Worm (Caenorhabditis elegans) whole organism, dauer: ENCODE results near the gene F18C5.10.

Source experiments
- unc-62 ChIP-seq: sonication (generic microtip); optimal IDR thresholded peaks from 2 replicates; lab custom pipeline; 2017; ENCODE audit warnings: missing biosample characterization, missing genetic modification reagents, missing genetic modification characterization

Gene F18C5.10

DNA sequence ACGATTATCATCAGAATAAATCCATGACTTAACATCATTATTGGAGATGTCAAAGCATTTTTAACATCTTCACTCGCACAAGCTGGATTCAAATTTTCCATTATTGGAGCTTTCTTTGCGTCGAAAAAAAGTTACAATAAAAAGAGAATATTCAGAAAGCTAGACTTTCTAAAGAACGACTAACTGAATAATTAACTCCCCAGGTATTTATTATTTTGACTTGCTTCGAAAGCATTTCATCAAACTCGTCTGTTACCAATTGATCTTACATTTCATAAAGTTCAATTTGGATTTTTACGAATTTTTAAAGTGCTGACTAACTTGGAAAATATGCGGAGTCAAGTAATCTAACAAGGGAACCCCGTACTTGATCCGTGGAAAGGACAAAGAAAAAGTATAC is 14.4 kb upstream of the F18C5.10 start, which contains the start of gene sra-29:
TSS of gene sra-29 (minus strand) at position 101 of the 400 bp plus-strand sequence.
- no peak for TF ChIP-seq unc-62 (GFP tag; lab: Kevin White, UChicago)

ce11 chrII:6573677-6574076 is 12.4 kb upstream of the F18C5.10 start, which contains the start of gene sra-28:
Gene sra-28, minus strand, starts transcription at chrII:6573777.
- no peak for TF ChIP-seq unc-62 (GFP tag; lab: Kevin White, UChicago)

DNA sequence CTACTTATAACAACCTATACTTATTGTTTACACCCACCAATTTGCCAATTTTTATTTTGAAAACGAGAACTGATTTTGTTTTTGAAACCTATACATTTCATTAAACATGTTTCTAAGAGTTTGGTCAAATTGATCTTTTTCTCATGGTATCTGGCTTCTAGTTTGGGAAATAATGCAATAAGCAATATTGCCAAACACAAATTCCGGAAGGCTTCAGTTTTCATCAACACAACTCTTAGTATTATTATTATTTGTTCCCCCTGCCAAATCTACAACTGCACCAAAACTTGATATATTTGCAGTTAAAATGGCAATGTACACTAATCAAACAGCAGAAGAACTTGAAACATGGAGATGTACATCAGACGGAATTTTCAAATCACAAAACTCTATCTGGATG is 7.5 kb upstream of the F18C5.10 start, which contains the start of gene sra-27:
TSS of gene sra-27 (plus strand) at position 301 of the 400 bp plus-strand sequence.
- TF ChIP-seq unc-62 (GFP tag; lab: Kevin White, UChicago), result no peak

DNA sequence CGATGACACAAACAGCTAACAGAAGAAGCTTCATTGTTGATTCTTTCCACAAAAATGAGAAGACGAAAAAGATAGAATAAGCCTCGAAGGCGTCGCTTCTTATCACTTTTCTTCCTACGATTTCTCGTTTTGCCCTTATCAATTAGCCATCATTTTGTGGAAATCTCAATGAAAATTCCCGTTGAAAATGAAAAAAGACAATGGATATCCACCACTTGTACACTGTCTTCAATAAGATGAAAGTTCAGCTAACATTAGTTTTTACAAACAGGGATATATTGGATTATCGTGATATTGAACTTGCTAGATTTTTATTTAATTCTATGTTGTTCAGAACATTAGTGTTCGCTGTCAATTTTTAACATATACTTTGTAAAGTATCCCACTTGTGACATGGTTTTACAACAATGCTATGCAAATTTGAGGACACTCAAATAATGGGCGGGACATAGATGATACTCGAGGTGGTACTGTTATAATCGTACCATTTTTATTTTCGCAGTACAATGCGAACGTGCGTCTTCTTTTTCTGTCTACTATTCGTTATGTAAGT is 5.5 kb upstream of the F18C5.10 start, which contains the start of the genes F18C5.5 and F18C5.9:
TSS of gene F18C5.5 (minus strand) at position 101 of the 553 bp plus-strand sequence.
TSS of gene F18C5.9 (plus strand) at position 503 of the 553 bp plus-strand sequence.
- no peak for TF ChIP-seq unc-62 (GFP tag; lab: Kevin White, UChicago)

- TF ChIP-seq unc-62 (GFP tag; lab: Kevin White, UChicago), result no peak
These were observed 3.8 kb upstream of the F18C5.10 start, which contains the start of gene mpz-3 for ce11 chrII:6565077-6565476. Gene mpz-3, minus strand, starts transcription at chrII:6565396.

ce11 chrII:6563238-6563637 is 2.0 kb upstream of the F18C5.10 start:
- no peak for TF ChIP-seq unc-62 (GFP tag; lab: Kevin White, UChicago)

DNA sequence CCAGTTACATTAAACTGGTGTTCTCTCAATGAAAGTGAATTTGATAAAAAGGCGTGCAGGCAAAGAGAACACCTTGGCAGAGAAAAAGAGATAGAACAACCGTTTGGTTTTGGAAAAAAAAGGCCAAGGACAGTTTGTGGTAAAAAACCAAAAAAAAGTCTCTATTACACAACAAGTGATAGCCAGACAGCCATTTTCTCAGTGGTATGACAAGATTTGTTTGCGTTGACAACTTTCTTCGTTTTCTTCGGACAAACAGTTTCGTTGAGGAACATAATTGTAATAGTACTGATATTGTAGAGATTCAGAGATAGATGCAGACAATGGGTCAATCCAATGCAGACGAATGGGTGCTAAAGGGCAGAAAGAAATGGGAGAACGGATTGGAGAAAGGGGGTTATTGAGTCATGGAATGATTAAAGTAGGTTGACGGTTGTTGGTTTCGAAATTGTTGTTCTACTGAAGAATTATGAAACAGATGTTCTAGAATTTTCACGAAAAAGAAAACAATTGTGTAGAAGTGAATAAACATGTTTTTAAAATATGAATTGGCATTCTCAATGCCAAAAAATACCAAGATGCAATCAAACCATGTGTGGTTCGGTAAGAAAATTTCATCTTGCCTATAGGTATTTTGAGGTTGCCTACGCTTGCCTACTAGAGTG is 1.1 kb upstream of the F18C5.10 start:
- no peak for TF ChIP-seq unc-62 (GFP tag; lab: Kevin White, UChicago)

DNA sequence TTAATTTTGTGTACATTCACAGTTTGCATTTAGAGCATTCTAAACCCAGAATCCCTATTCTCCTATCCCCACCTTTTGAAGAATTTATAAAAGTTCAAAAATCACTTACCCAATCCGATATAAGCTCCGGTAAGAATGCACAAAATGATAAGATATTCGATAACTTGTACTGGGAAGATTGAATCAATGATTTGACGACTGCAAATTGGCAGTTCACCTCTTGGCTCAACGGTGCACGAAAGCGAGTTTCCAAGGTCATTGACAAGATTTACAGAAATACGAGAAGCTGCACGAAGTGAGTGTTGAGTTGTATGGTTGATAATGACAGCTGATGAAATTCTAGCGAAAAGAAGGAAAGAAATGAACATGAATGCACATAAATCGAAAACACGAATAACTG is 953 bp downstream of the F18C5.10 start:
- no peak for TF ChIP-seq unc-62 (GFP tag; lab: Kevin White, UChicago)

DNA sequence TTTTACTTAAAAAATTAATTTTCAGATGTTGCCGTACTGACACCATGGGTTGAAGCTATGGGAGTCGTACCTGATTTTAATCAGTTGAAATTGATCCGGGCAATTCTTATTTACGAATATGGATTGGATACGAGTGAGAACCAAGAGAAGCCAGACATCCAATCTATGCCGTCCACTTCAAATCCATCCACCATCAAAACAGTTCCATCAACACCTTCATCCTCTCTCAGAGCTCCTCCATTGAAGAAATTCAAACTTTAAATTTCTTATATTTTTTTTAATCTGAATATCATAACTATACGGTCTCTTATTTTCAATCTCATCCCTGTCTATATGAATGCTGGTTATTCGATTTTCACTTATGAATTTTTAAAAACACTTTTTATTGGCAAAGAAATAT is 2.4 kb downstream of the F18C5.10 start:
- TF ChIP-seq unc-62 (GFP tag; lab: Kevin White, UChicago), result no peak

DNA sequence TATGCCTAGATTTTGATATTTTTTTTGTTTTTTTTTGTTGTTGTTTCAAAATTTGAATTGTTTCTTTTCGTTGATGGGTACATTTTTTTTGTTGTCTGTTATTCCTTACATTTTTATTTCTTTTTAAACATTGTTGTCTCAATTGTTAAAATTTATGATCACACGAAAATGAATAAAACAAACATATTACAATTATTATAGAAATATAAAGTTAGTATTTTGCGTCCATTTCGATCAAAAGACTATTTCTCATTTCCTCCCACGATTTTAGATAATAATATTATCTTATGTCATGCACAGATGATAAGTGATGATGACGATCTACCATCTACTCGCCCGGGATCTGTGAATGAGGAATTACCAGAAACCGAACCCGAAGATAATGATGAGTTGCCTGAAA is 6.6 kb downstream of the F18C5.10 start, which contains the start of gene wrn-1:
TSS of gene wrn-1 (plus strand) at position 301 of the 400 bp plus-strand sequence.
- TF ChIP-seq unc-62 (GFP tag; lab: Kevin White, UChicago), result no peak

ce11 chrII:6544842-6545410 is 16.3 kb downstream of the F18C5.10 start, which contains the start of gene lron-15:
Gene lron-15, minus strand, starts transcription at chrII:6544892.
- no peak for TF ChIP-seq unc-62 (GFP tag; lab: Kevin White, UChicago)

- TF ChIP-seq unc-62 (GFP tag; lab: Kevin White, UChicago), result no peak
These were observed 25.3 kb downstream of the F18C5.10 start, which contains the start of gene utp-20 for ce11 chrII:6535957-6536424. Gene utp-20, plus strand, starts transcription at chrII:6536374.

DNA sequence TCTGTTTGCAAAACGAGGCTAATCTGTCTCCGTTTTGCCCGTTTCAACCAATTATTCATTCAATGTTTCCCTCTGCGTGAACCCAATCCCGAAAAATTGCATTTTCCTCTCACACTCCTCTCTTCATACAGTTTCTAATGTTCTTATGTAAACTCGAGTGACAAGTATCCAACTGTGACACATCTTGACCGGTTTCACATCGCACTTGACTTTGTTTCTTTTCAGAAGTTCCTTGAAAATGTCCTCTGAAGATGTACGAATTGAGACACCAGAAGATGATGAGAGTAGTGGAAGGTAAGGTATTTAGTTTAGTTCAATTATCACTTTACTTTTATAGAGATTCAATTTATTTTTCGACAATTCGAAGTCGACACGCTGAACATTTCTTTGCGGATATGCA is 29.3 kb downstream of the F18C5.10 start, which contains the start of gene abcx-1:
TSS of gene abcx-1 (plus strand) at position 224 of the 400 bp plus-strand sequence.
- no peak for TF ChIP-seq unc-62 (GFP tag; lab: Kevin White, UChicago)

- TF ChIP-seq unc-62 (GFP tag; lab: Kevin White, UChicago), result no peak
These were observed 29.7 kb downstream of the F18C5.10 start, which contains the start of gene abch-1 for ce11 chrII:6531527-6531926. Gene abch-1, minus strand, starts transcription at chrII:6531627.

ce11 chrII:6528629-6529028 is 32.6 kb downstream of the F18C5.10 start, which contains the start of gene C56E6.4:
Gene C56E6.4, minus strand, starts transcription at chrII:6528729.
- TF ChIP-seq unc-62 (GFP tag; lab: Kevin White, UChicago), result no peak
